Fruit fly (Drosophila melanogaster): ENCODE measurements around the gene Adsl.

dm6 chr3R:16977745-16978305 is 43.1 kb downstream of the Adsl start, which contains the start of gene Actn3:
- TF ChIP-seq Myc (optimal IDR thresholded peaks at IDR 0.05) (no peak), ttk (optimal IDR thresholded peaks at IDR 0.05) (no peak), Sin3A (optimal IDR thresholded peaks at IDR 0.05) (no peak), psq (optimal IDR thresholded peaks at IDR 0.05) (no peak), insv (optimal IDR thresholded peaks at IDR 0.05) (no peak)
